Worm (Caenorhabditis elegans) whole organism, L2 larva: ENCODE data around the gene iglr-2.
"Not testable (repeated sequence)": the region's sequence is repeated elsewhere in the genome, so short reads cannot be mapped to it uniquely, and the experiment has no call there.

Experiments used
- C34F6.9 ChIP-seq: fragments of 150-350 bp; optimal IDR thresholded peaks from 2 replicates; lab custom pipeline; 2014; ENCODE audit warnings: missing biosample characterization, missing genetic modification characterization
- Y55F3AM.14 ChIP-seq: fragments of 200-800 bp; sonication (Bioruptor generic); optimal IDR thresholded peaks from 2 replicates; lab custom pipeline; 2018; ENCODE audit warnings: mild to moderate bottlenecking, missing genetic modification characterization, missing compliant biosample characterization
- ZK546.5 ChIP-seq: sonication (generic microtip); optimal IDR thresholded peaks from 2 replicates; lab custom pipeline; 2017; ENCODE audit warnings: missing biosample characterization, missing genetic modification characterization
- alr-1 ChIP-seq: fragments of 150-350 bp; optimal IDR thresholded peaks from 2 replicates; lab custom pipeline; 2014; ENCODE audit warnings: missing biosample characterization, missing genetic modification characterization
- aly-2 ChIP-seq: fragments of 150-350 bp; optimal IDR thresholded peaks from 2 replicates; lab custom pipeline; 2014; ENCODE audit warnings: missing biosample characterization, missing genetic modification characterization
- ama-1 ChIP-seq: fragments of 150-350 bp; optimal IDR thresholded peaks from 2 replicates; lab custom pipeline; 2018; ENCODE audit warnings: inconsistent platforms
- ceh-16 ChIP-seq: fragments of 150-350 bp; optimal IDR thresholded peaks from 2 replicates; lab custom pipeline; 2014; ENCODE audit warnings: missing biosample characterization, missing genetic modification characterization
- crh-2 ChIP-seq: sonication (generic microtip); optimal IDR thresholded peaks from 2 replicates; lab custom pipeline; 2017; ENCODE audit warnings: missing biosample characterization, missing genetic modification characterization
- egl-27 ChIP-seq: sonication (generic microtip); optimal IDR thresholded peaks from 3 replicates; lab custom pipeline; 2017; ENCODE audit warnings: missing biosample characterization, missing genetic modification reagents, missing genetic modification characterization
- elt-1 ChIP-seq: fragments of 150-350 bp; optimal IDR thresholded peaks from 2 replicates; lab custom pipeline; 2014; ENCODE audit warnings: missing biosample characterization, missing genetic modification characterization
- elt-3 ChIP-seq: sonication (generic microtip); optimal IDR thresholded peaks from 2 replicates; lab custom pipeline; 2017; ENCODE audit warnings: missing biosample characterization, missing genetic modification characterization
- fos-1 ChIP-seq: fragments of 150-350 bp; optimal IDR thresholded peaks from 2 replicates; lab custom pipeline; 2014; ENCODE audit warnings: missing biosample characterization, missing genetic modification characterization
- lin-13 ChIP-seq: fragments of 150-350 bp; optimal IDR thresholded peaks from 2 replicates; lab custom pipeline; 2014; ENCODE audit warnings: missing biosample characterization, missing genetic modification reagents, missing genetic modification characterization
- lin-39 ChIP-seq: fragments of 150-350 bp; optimal IDR thresholded peaks from 2 replicates; lab custom pipeline; 2014; ENCODE audit warnings: missing biosample characterization, missing genetic modification reagents, missing genetic modification characterization
- lsy-2 ChIP-seq, 2 experiments: fragments of 150-350 bp in 1 of 2; sonication (generic microtip) in 1 of 2; optimal IDR thresholded peaks; 2 replicates each; lab custom pipeline; 2014 to 2017; ENCODE audit warnings: missing biosample characterization in 2 of 2, missing genetic modification characterization in 2 of 2
- mdl-1 ChIP-seq, 2 experiments: fragments of 150-350 bp in 1 of 2; sonication (generic microtip) in 1 of 2; optimal IDR thresholded peaks; 2 replicates each; lab custom pipeline; 2017; ENCODE audit warnings: missing biosample characterization in 2 of 2, missing genetic modification characterization in 2 of 2
- nhr-10 ChIP-seq: sonication (generic microtip); optimal IDR thresholded peaks from 2 replicates; lab custom pipeline; 2017; ENCODE audit warnings: missing biosample characterization, missing genetic modification characterization
- nhr-12 ChIP-seq: fragments of 150-350 bp; optimal IDR thresholded peaks from 2 replicates; lab custom pipeline; 2014; ENCODE audit warnings: missing biosample characterization, missing genetic modification characterization
- nhr-129 ChIP-seq: fragments of 150-350 bp; optimal IDR thresholded peaks from 2 replicates; lab custom pipeline; 2014; ENCODE audit warnings: missing biosample characterization, missing genetic modification characterization
- nhr-21 ChIP-seq: fragments of 150-350 bp; optimal IDR thresholded peaks from 2 replicates; lab custom pipeline; 2014; ENCODE audit warnings: missing biosample characterization, missing genetic modification characterization
- nhr-25 ChIP-seq: fragments of 150-350 bp; sonication (generic microtip); optimal IDR thresholded peaks from 3 replicates; lab custom pipeline; 2014; ENCODE audit warnings: missing biosample characterization, missing genetic modification characterization
- nhr-6 ChIP-seq: fragments of 150-350 bp; optimal IDR thresholded peaks from 2 replicates; lab custom pipeline; 2014; ENCODE audit warnings: missing biosample characterization, missing genetic modification characterization
- nhr-77 ChIP-seq: fragments of 150-350 bp; optimal IDR thresholded peaks from 2 replicates; lab custom pipeline; 2014; ENCODE audit warnings: missing biosample characterization, missing genetic modification characterization
- peb-1 ChIP-seq: fragments of 150-350 bp; optimal IDR thresholded peaks from 2 replicates; lab custom pipeline; 2014; ENCODE audit warnings: missing biosample characterization, missing genetic modification characterization
- sem-4 ChIP-seq: fragments of 150-350 bp; optimal IDR thresholded peaks from 2 replicates; lab custom pipeline; 2014; ENCODE audit warnings: missing biosample characterization, missing genetic modification reagents, missing genetic modification characterization
- skn-1 ChIP-seq: sonication (generic microtip); optimal IDR thresholded peaks from 2 replicates; lab custom pipeline; 2017; ENCODE audit warnings: missing biosample characterization, missing genetic modification characterization
- sma-3 ChIP-seq: sonication (generic microtip); optimal IDR thresholded peaks from 2 replicates; lab custom pipeline; 2016; ENCODE audit warnings: missing genetic modification reagents, missing genetic modification characterization, missing compliant biosample characterization
- sma-9 ChIP-seq, 2 experiments: fragments of 150-350 bp in 1 of 2; sonication (generic microtip) in 1 of 2; optimal IDR thresholded peaks; 2 replicates each; lab custom pipeline; 2014 to 2016; ENCODE audit warnings: missing genetic modification characterization in 2 of 2, mild to moderate bottlenecking in 1 of 2, missing biosample characterization in 1 of 2, missing compliant biosample characterization in 1 of 2, missing genetic modification reagents in 1 of 2, moderate library complexity in 1 of 2
- snpc-4 ChIP-seq: fragments of 150-350 bp; optimal IDR thresholded peaks from 2 replicates; lab custom pipeline; 2014; ENCODE audit warnings: missing biosample characterization, missing genetic modification characterization
- unc-55 ChIP-seq: fragments of 150-350 bp; sonication (generic microtip); optimal IDR thresholded peaks from 3 replicates; lab custom pipeline; 2014; ENCODE audit warnings: missing biosample characterization, missing genetic modification reagents, missing genetic modification characterization
- unc-62 ChIP-seq: fragments of 150-350 bp; optimal IDR thresholded peaks from 2 replicates; lab custom pipeline; 2014; ENCODE audit warnings: missing biosample characterization, missing genetic modification reagents, missing genetic modification characterization
- zag-1 ChIP-seq: fragments of 150-350 bp; optimal IDR thresholded peaks from 2 replicates; lab custom pipeline; 2014; ENCODE audit warnings: missing biosample characterization, missing genetic modification characterization
- ztf-1 ChIP-seq: fragments of 200-800 bp; sonication (Bioruptor generic); conservative IDR thresholded peaks from 2 replicates; pipeline ENCODE4 v1.3.6; 2022; ENCODE audit warnings: missing genetic modification characterization, missing compliant biosample characterization
- ztf-4 ChIP-seq: fragments of 150-350 bp; optimal IDR thresholded peaks from 2 replicates; lab custom pipeline; 2014; ENCODE audit warnings: missing biosample characterization, missing genetic modification characterization

iglr-2 gene

DNA sequence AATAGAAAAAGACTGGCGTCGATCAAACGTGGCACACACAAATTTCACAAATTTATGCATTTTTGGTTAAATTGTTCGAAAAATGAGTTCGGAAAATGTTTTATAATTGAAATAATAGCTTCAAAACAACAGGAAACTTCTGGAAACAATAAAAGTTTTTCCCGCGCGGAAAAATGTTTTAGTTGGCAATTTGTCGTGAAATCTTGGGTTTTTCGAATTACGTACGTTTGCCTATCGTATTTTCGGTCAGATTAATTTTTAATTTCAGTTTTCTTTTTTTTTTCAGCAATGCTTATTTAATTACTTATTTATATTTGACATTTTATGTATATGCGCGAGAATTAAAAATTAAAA lies 24.3 kb upstream of the iglr-2 start:
- no peak for TF ChIP-seq fos-1 (tag; lab: Kevin White, UChicago)

- no peak for TF ChIP-seq sma-3 (GFP tag; lab: Kevin White, UChicago)
- no peak for TF ChIP-seq ama-1
- peak; percentile 2 for TF ChIP-seq nhr-25 (tag; lab: Kevin White, UChicago)
- TF ChIP-seq sma-9 (GFP tag; optimal IDR thresholded peaks at IDR 0.05; lab: Kevin White, UChicago) = peak; percentile 67
- no peak for TF ChIP-seq sma-9 (tag; optimal IDR thresholded peaks at IDR 0.05; lab: Kevin White, UChicago)
- no peak for TF ChIP-seq ceh-16
- peak; percentile 78 for TF ChIP-seq C34F6.9 (tag; lab: Kevin White, UChicago)
- TF ChIP-seq lsy-2 (tag; optimal IDR thresholded peaks at IDR 0.05; lab: Kevin White, UChicago) = peak; percentile 46 to 71
- TF ChIP-seq crh-2 = peak; percentile 51
- no peak for TF ChIP-seq nhr-6 (tag; lab: Kevin White, UChicago)
- no peak for TF ChIP-seq ZK546.5 (tag; lab: Kevin White, UChicago)
- peak; percentile 92 for TF ChIP-seq unc-55 (GFP tag; lab: Kevin White, UChicago)
- no peak for TF ChIP-seq nhr-10 (tag; lab: Kevin White, UChicago)
- TF ChIP-seq elt-3 = no peak
- TF ChIP-seq lin-39 (tag; lab: Kevin White, UChicago) = no peak
- TF ChIP-seq ztf-4 (tag; lab: Kevin White, UChicago) = peak; percentile 55
- no peak for TF ChIP-seq elt-1
- TF ChIP-seq mdl-1 (tag; optimal IDR thresholded peaks at IDR 0.05; lab: Kevin White, UChicago) = peak; percentile 16 to 70
- TF ChIP-seq nhr-129 (tag; lab: Kevin White, UChicago) = peak; percentile 91
- TF ChIP-seq zag-1 (tag; lab: Kevin White, UChicago) = peak; percentile 54
- peak; percentile 27 for TF ChIP-seq snpc-4 (tag; lab: Kevin White, UChicago)
- TF ChIP-seq lin-13 (GFP tag; lab: Kevin White, UChicago) = peak; percentile 51
- no peak for TF ChIP-seq egl-27 (tag; lab: Kevin White, UChicago)
- TF ChIP-seq sem-4 (tag; lab: Kevin White, UChicago) = peak; percentile 1
These were observed 23.7 kb upstream of the iglr-2 start, which contains the start of gene unc-116 for ce11 chrIII:8354644-8355461. Gene unc-116 (minus strand): TSS chrIII:8355174.

- not testable (repeated sequence) for TF ChIP-seq skn-1 (tag; lab: Kevin White, UChicago); aly-2; elt-1
These were observed 16.7 kb upstream of the iglr-2 start, which contains the start of gene clc-29 for ce11 chrIII:8347822-8348221. Gene clc-29 (minus strand): TSS chrIII:8347922.

DNA sequence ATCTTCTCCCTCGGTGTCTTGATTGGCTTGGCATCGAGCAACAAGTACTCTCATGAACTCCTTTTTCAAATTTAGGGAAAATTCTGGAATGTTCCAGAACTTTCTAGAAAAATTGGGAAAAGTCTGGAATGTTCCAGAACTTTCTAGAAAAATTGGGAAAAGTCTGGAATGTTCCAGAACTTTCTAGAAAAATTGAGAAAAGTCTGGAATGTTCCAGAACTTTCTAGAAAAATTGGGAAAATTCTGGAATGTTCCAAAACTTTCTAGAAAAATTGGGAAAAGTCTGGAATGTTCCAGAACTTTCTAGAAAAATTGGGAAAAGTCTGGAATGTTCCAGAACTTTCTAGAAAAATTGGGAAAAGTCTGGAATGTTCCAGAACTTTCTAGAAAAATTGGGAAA lies 13.2 kb upstream of the iglr-2 start, which contains the start of gene ZC262.7:
TSS of gene ZC262.7 (minus strand) at position 54 of the 400 bp plus-strand sequence.
- TF ChIP-seq lin-13 (GFP tag; lab: Kevin White, UChicago); nhr-12 (tag; lab: Kevin White, UChicago); Y55F3AM.14: not testable (repeated sequence)

DNA sequence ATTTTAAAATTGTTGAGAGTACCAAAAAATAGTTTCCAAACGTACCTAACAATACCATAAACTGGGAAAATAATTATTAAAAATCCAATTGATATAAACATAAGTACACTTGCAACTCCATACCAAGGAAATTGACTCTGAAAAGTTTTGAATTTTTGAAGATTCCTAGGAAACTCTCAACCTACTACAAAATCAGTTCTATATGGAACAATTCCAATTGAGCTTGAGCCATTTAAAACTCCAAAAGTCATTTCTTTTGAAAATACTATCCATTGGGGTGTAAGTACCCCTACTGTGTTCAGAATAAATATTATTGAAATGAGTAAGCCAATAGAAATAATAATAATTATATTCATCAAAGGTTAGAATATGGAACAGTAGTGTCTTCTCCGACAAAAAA lies 8.3 kb upstream of the iglr-2 start, which contains the start of gene clc-28:
TSS of gene clc-28 (minus strand) at position 101 of the 400 bp plus-strand sequence.
- TF ChIP-seq unc-62 (GFP tag; lab: Kevin White, UChicago); peb-1; nhr-25 (tag; lab: Kevin White, UChicago): not testable (repeated sequence)

DNA sequence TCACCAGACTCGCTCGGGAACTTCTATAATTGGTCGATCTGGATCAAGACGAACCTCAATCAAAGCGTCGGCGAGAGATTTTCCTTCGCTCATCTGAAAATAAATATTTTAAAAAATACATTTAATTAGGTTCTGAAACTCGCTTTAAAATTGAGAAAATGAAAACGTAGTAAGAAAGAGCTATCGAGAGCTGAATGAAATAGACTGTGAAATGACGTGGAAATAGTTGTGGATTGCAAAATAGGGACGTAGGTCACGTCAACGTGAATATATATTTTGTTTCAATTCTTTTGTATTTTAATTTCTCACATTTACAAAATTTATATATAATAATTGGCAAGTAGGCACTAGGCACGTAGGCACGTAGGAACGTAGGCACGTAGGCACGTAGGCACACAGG lies 3.3 kb upstream of the iglr-2 start, which contains the start of gene ZC262.4:
TSS of gene ZC262.4 (minus strand) at position 101 of the 400 bp plus-strand sequence.
- TF ChIP-seq nhr-77 (tag; lab: Kevin White, UChicago) (no peak), skn-1 (tag; lab: Kevin White, UChicago) (no peak), nhr-21 (tag; lab: Kevin White, UChicago) (no peak), mdl-1 (tag; optimal IDR thresholded peaks at IDR 0.05; lab: Kevin White, UChicago) (no peak), ztf-1 (GFP tag; lab: Robert Waterston, UW) (no peak), sma-3 (GFP tag; lab: Kevin White, UChicago) (no peak), nhr-10 (tag; lab: Kevin White, UChicago) (no peak), sem-4 (tag; lab: Kevin White, UChicago) (no peak), nhr-12 (tag; lab: Kevin White, UChicago) (no peak), ZK546.5 (tag; lab: Kevin White, UChicago) (no peak), unc-55 (GFP tag; lab: Kevin White, UChicago) (no peak), alr-1 (tag; lab: Kevin White, UChicago) (no peak)
